Worm (Caenorhabditis elegans): ENCODE results near the gene F11E6.8.

Gene F11E6.8

ce11 chrIV:17441260-17441659 is 9.1 kb downstream of the F11E6.8 start:
- no peak for TF ChIP-seq daf-16 (GFP tag; optimal IDR thresholded peaks at IDR 0.05)
- TF ChIP-seq daf-16 (tag; optimal IDR thresholded peaks at IDR 0.05): peak; percentile 46
- no peak for TF ChIP-seq nhr-48 (tag; optimal IDR thresholded peaks at IDR 0.05)
- no peak for TF ChIP-seq ceh-32 (tag; optimal IDR thresholded peaks at IDR 0.05; ENCODE audit: poor library complexity)
- peak in 1 of 2 experiments; percentile 52 for TF ChIP-seq mdl-1 (tag; optimal IDR thresholded peaks at IDR 0.05)
- TF ChIP-seq dve-1 (tag; optimal IDR thresholded peaks at IDR 0.05; ENCODE audit: insufficient read depth): peak; percentile 51
- TF ChIP-seq hmg-1.1 (GFP tag; IDR thresholded peaks at IDR 0.05): no peak
- peak; percentile 60 for TF ChIP-seq hlh-30 (tag; optimal IDR thresholded peaks at IDR 0.05; ENCODE audit: insufficient read depth)
- TF ChIP-seq php-3 (GFP tag; IDR thresholded peaks at IDR 0.05): no peak

ce11 chrIV:17440417-17440816 is 9.9 kb downstream of the F11E6.8 start, which contains the start of gene F08A7.1:
F08A7.1 (plus strand) TSS chrIV:17440607.
- TF ChIP-seq daf-19 (GFP tag; conservative IDR thresholded peaks at IDR 0.05): no peak
- no peak for TF ChIP-seq fos-1 (tag; optimal IDR thresholded peaks at IDR 0.05)
- TF ChIP-seq ceh-62 (tag; optimal IDR thresholded peaks at IDR 0.05): no peak
- no peak for TF ChIP-seq fkh-10 (GFP tag; optimal IDR thresholded peaks at IDR 0.05)
- no peak for TF ChIP-seq spr-1 (tag; optimal IDR thresholded peaks at IDR 0.05)
- TF ChIP-seq snpc-4 (tag; optimal IDR thresholded peaks at IDR 0.05): no peak
- peak; percentile 24 for TF ChIP-seq hlh-11 (tag; optimal IDR thresholded peaks at IDR 0.05)
- peak; percentile 72 for TF ChIP-seq pqm-1 (tag; optimal IDR thresholded peaks at IDR 0.05)
- TF ChIP-seq set-16 (GFP tag; IDR thresholded peaks at IDR 0.05): no peak
- TF ChIP-seq daf-8 (GFP tag; IDR thresholded peaks at IDR 0.05): no peak
- TF ChIP-seq zfp-3 (GFP tag; conservative IDR thresholded peaks at IDR 0.05): no peak
- TF ChIP-seq lin-1 (GFP tag; IDR thresholded peaks at IDR 0.05): no peak
- no peak for TF ChIP-seq nhr-10 (tag; optimal IDR thresholded peaks at IDR 0.05)
- TF ChIP-seq lin-38 (GFP tag; IDR thresholded peaks at IDR 0.05): no peak
- TF ChIP-seq unc-130 (GFP tag; optimal IDR thresholded peaks at IDR 0.05): no peak
- TF ChIP-seq lin-13 (GFP tag; optimal IDR thresholded peaks at IDR 0.05): no peak
- TF ChIP-seq F49E8.2 (tag; optimal IDR thresholded peaks at IDR 0.05; ENCODE audit: borderline replicate concordance): no peak
- TF ChIP-seq ceh-82 (tag; optimal IDR thresholded peaks at IDR 0.05): no peak
- TF ChIP-seq hif-1 (tag; optimal IDR thresholded peaks at IDR 0.05): no peak
- TF ChIP-seq tag-97 (GFP tag; IDR thresholded peaks at IDR 0.05): no peak
- no peak for TF ChIP-seq lin-29 (GFP tag; IDR thresholded peaks at IDR 0.05)
- peak; percentile 64 for TF ChIP-seq php-3 (GFP tag; IDR thresholded peaks at IDR 0.05)
- no peak for TF ChIP-seq ceh-32 (tag; optimal IDR thresholded peaks at IDR 0.05; ENCODE audit: poor library complexity)
- no peak for TF ChIP-seq dmd-9 (GFP tag; IDR thresholded peaks at IDR 0.05)
- TF ChIP-seq nhr-76 (tag; optimal IDR thresholded peaks at IDR 0.05): no peak
- TF ChIP-seq ceh-20 (GFP tag; IDR thresholded peaks at IDR 0.05): no peak
- no peak for TF ChIP-seq ctbp-1 (GFP tag; IDR thresholded peaks at IDR 0.05)
- peak; percentile 0 for TF ChIP-seq nhr-77 (tag; optimal IDR thresholded peaks at IDR 0.05)
- TF ChIP-seq spr-3 (GFP tag; optimal IDR thresholded peaks at IDR 0.05): no peak
- TF ChIP-seq arid-1 (GFP tag; conservative IDR thresholded peaks at IDR 0.05): no peak
- TF ChIP-seq ZK337.2 (GFP tag; IDR thresholded peaks at IDR 0.05): no peak
- peak; percentile 56 for TF ChIP-seq dve-1 (tag; optimal IDR thresholded peaks at IDR 0.05; ENCODE audit: insufficient read depth)
- no peak for TF ChIP-seq T20F7.1 (GFP tag; optimal IDR thresholded peaks at IDR 0.05)
- peak; percentile 67 for TF ChIP-seq nhr-28 (tag; optimal IDR thresholded peaks at IDR 0.05)
- TF ChIP-seq zfp-2 (tag; optimal IDR thresholded peaks at IDR 0.05): no peak
- no peak for TF ChIP-seq gei-8 (GFP tag; optimal IDR thresholded peaks at IDR 0.05)
- TF ChIP-seq ztf-7 (tag; optimal IDR thresholded peaks at IDR 0.05): no peak
- TF ChIP-seq unc-62 (GFP tag; optimal IDR thresholded peaks at IDR 0.05 in 1 of 2): no peak
- no peak for TF ChIP-seq unc-62 (tag; optimal IDR thresholded peaks at IDR 0.05)
- TF ChIP-seq Y48G9A.11 (GFP tag; IDR thresholded peaks at IDR 0.05): no peak
- TF ChIP-seq pha-4 (GFP tag; IDR thresholded peaks at IDR 0.05): no peak
- no peak for TF ChIP-seq pha-4 (tag; optimal IDR thresholded peaks at IDR 0.05)
- no peak for TF ChIP-seq daf-16 (GFP tag; optimal IDR thresholded peaks at IDR 0.05)
- TF ChIP-seq daf-16 (tag; optimal IDR thresholded peaks at IDR 0.05): peak; percentile 48
- TF ChIP-seq vab-7 (GFP tag; IDR thresholded peaks at IDR 0.05): no peak
- no peak for TF ChIP-seq nhr-25 (tag; optimal IDR thresholded peaks at IDR 0.05; ENCODE audit: borderline replicate concordance, insufficient read depth)

Data from whole organism, L4 larva.